Worm (Caenorhabditis elegans) whole organism, L4/young adult: ENCODE results near the gene spe-26.

Experiments
- W03F9.2 ChIP-seq: fragments of 150-350 bp; optimal IDR thresholded peaks from 2 replicates; lab custom pipeline; 2014; ENCODE audit warnings: missing biosample characterization, missing genetic modification characterization
- dao-5 ChIP-seq: sonication (generic microtip); optimal IDR thresholded peaks from 2 replicates; lab custom pipeline; 2016; ENCODE audit warnings: missing genotype, missing genetic modification characterization, moderate library complexity, missing compliant biosample characterization
- him-1 ChIP-seq: sonication (generic microtip); optimal IDR thresholded peaks from 2 replicates; lab custom pipeline; 2016; ENCODE audit warnings: missing genotype, missing genetic modification reagents, missing genetic modification characterization, missing compliant biosample characterization

DNA sequence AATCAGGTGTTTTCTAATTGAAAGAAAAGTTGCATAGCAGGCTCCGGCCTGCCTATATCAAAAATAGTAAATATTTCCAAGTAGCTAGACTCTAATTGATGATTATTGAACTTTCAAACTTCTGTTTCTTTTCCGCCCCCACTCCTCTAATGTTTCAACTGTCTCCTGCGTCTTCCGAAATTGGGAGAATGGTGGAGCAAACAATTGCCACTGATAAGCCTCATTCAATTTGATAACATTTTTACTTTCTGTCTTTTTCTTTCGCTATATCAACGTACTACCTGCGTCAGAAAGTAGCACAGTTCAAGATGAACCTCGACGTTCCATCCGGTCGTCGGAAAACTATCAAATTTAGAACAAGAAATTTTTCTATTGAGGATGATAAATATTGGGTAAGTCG, 47.2 kb upstream of the spe-26 start, which contains the start of gene F13B12.3:
- no peak for TF ChIP-seq him-1
- no peak for TF ChIP-seq W03F9.2 (tag; lab: Kevin White, UChicago)
- TF ChIP-seq dao-5 = no peak
